Fruit fly (Drosophila melanogaster): ENCODE data around the gene CG43153.

Gene CG43153

dm6 chr2L:11528129-11528589 lies 5.6 kb upstream of the CG43153 start, which contains the start of gene CG31705 (continued):
- TF ChIP-seq Stat92E (GFP tag; optimal IDR thresholded peaks at IDR 0.05) (no peak), CG8478 (optimal IDR thresholded peaks at IDR 0.05) (no peak), phol (tag; optimal IDR thresholded peaks at IDR 0.05) (no peak), otp (GFP tag; IDR thresholded peaks at IDR 0.05) (no peak), CG6813 (GFP tag; optimal IDR thresholded peaks at IDR 0.05) (no peak), Awh (GFP tag; IDR thresholded peaks at IDR 0.05) (no peak), CG7372 (GFP tag; IDR thresholded peaks at IDR 0.05) (no peak), CG6791 (GFP tag; IDR thresholded peaks at IDR 0.05; ENCODE audit: partially characterized antibody) (no peak), pb (GFP tag; optimal IDR thresholded peaks at IDR 0.05) (no peak), Blimp-1 (GFP tag; optimal IDR thresholded peaks at IDR 0.05) (no peak), bowl (GFP tag; IDR thresholded peaks at IDR 0.05) (no peak), tap (tag; optimal IDR thresholded peaks at IDR 0.05) (peak; percentile 28), CG7987 (GFP tag; optimal IDR thresholded peaks at IDR 0.05) (no peak), grau (tag; optimal IDR thresholded peaks at IDR 0.05) (peak; percentile 72), gfzf (GFP tag; optimal IDR thresholded peaks at IDR 0.05) (no peak), bab2 (GFP tag; optimal IDR thresholded peaks at IDR 0.05) (no peak), CG4730 (GFP tag; IDR thresholded peaks at IDR 0.05) (no peak), CG9797 (GFP tag; optimal IDR thresholded peaks at IDR 0.05) (no peak), Elba2 (GFP tag; optimal IDR thresholded peaks at IDR 0.05) (no peak), CG13424 (tag; optimal IDR thresholded peaks at IDR 0.05) (peak; percentile 52), gsb-n (tag; optimal IDR thresholded peaks at IDR 0.05) (no peak), Opbp (GFP tag; IDR thresholded peaks at IDR 0.05; ENCODE audit: partially characterized antibody) (no peak), Drgx (GFP tag; IDR thresholded peaks at IDR 0.05) (peak; percentile 75), br (optimal IDR thresholded peaks at IDR 0.05) (no peak), bigmax (GFP tag; optimal IDR thresholded peaks at IDR 0.05) (no peak), Trl (optimal IDR thresholded peaks at IDR 0.05) (no peak), Trl (GFP tag; optimal IDR thresholded peaks at IDR 0.05) (no peak), CG9437 (GFP tag; optimal IDR thresholded peaks at IDR 0.05) (peak; percentile 44), CG15696 (tag; optimal IDR thresholded peaks at IDR 0.05) (no peak), CG17328 (GFP tag; IDR thresholded peaks at IDR 0.05) (0 out of 2 replicates have a peak, but pooled peaks have one; percentile 17), CG42726 (GFP tag; IDR thresholded peaks at IDR 0.05; ENCODE audit: partially characterized antibody) (no peak), Poxn (GFP tag; IDR thresholded peaks at IDR 0.05) (no peak), CG7839 (tag; optimal IDR thresholded peaks at IDR 0.05) (peak; percentile 67), nerfin-1 (tag; optimal IDR thresholded peaks at IDR 0.05) (no peak), CG12659 (GFP tag; optimal IDR thresholded peaks at IDR 0.05) (peak; percentile 50), CG5245 (GFP tag; optimal IDR thresholded peaks at IDR 0.05) (no peak), CG11723 (GFP tag; optimal IDR thresholded peaks at IDR 0.05) (no peak), CG11504 (tag; optimal IDR thresholded peaks at IDR 0.05) (peak; percentile 72), CG4424 (GFP tag; optimal IDR thresholded peaks at IDR 0.05) (peak; percentile 34), NfI (GFP tag; optimal IDR thresholded peaks at IDR 0.05) (no peak), bsh (GFP tag; optimal IDR thresholded peaks at IDR 0.05) (no peak), CG33557 (GFP tag; optimal IDR thresholded peaks at IDR 0.05) (no peak), CG12219 (GFP tag; optimal IDR thresholded peaks at IDR 0.05) (no peak), Neu2 (GFP tag; optimal IDR thresholded peaks at IDR 0.05; ENCODE audit: borderline replicate concordance) (no peak), crp (GFP tag; optimal IDR thresholded peaks at IDR 0.05) (no peak), row (GFP tag; IDR thresholded peaks at IDR 0.05) (peak; percentile 61; the same call in 2 of the 3 replicates), CG32532 (GFP tag; IDR thresholded peaks at IDR 0.05) (peak; percentile 56; the same call in 1 of the 2 replicates), insv (GFP tag; optimal IDR thresholded peaks at IDR 0.05) (no peak), dpn (GFP tag; optimal IDR thresholded peaks at IDR 0.05) (peak; percentile 30 to 34), CG13624 (GFP tag; optimal IDR thresholded peaks at IDR 0.05) (no peak), tgo (GFP tag; IDR thresholded peaks at IDR 0.05) (peak; percentile 30; the same call in 2 of the 3 replicates)
